Fruit fly (Drosophila melanogaster) whole organism, embryonic: ENCODE data around the gene CG12106.

Experiments
- Atf-2 ChIP-seq: fragments of 200-800 bp; sonication (Bioruptor generic); optimal IDR thresholded peaks from 2 replicates; lab custom pipeline; 2016; ENCODE audit warnings: missing biosample characterization, missing genetic modification characterization
- CG13624 ChIP-seq: fragments of 200-800 bp; sonication (Bioruptor generic); optimal IDR thresholded peaks from 2 replicates; lab custom pipeline; 2016; ENCODE audit warnings: missing biosample characterization, missing genetic modification characterization
- CG3995 ChIP-seq: fragments of 200-800 bp; sonication (Bioruptor generic); optimal IDR thresholded peaks from 3 replicates; lab custom pipeline; 2016; ENCODE audit warnings: missing biosample characterization, missing genetic modification characterization
- Gug ChIP-seq: fragments of 200-800 bp; sonication (Bioruptor generic); IDR thresholded peaks from 4 replicates; pipeline ENCODE4 v1.3.6; 2022; ENCODE audit warnings: missing biosample characterization, missing genetic modification characterization
- Hsf ChIP-seq: fragments of 200-800 bp; sonication (Bioruptor generic); optimal IDR thresholded peaks from 3 replicates; lab custom pipeline; 2016; ENCODE audit warnings: missing biosample characterization, missing genetic modification characterization
- Lpt ChIP-seq: fragments of >200 bp; optimal IDR thresholded peaks from 2 replicates; lab custom pipeline; 2018; ENCODE audit warnings: missing biosample characterization, missing genetic modification characterization
- Rfx ChIP-seq: fragments of 200-800 bp; sonication (Bioruptor generic); IDR thresholded peaks from 2 replicates; pipeline ENCODE4 v1.3.6; 2022; ENCODE audit warnings: missing biosample characterization, missing genetic modification characterization
- prd ChIP-seq, 3 experiments: fragments of >200 bp in 2 of 3; fragments of 200-800 bp in 1 of 3; sonication (Bioruptor generic) in 1 of 3; optimal IDR thresholded peaks in 2 of 3; IDR thresholded peaks in 1 of 3; 2 replicates in 2 of 3; 3 replicates in 1 of 3; pipeline versions ENCODE4 v1.3.6 to Lab custom; 2017 to 2022; ENCODE audit warnings: missing biosample characterization in 1 of 3, missing genetic modification characterization in 1 of 3
- sens ChIP-seq: fragments of 200-800 bp; sonication (Bioruptor generic); peaks from one replicate; lab custom pipeline; 2016; ENCODE audit warnings: missing biosample characterization, missing genetic modification characterization

DNA sequence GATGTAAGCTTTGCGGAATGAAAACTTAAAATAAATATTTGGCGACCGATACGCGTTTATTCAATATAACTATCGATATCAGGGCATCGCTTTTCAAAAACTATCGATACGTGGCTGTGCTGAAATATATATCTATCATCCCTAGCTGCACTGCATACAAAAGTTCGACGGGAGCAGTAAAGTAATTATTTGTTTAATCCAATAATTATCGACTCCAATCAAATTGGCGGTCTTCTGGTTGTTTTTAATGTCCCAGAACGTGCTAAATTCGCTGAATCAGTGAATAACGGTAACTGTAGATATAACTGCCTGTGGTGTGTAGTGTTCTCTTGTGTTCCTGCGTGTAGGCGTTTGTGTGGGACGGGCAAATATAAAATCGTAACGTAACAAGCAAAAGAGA is 30.6 kb upstream of the CG12106 start, which contains the start of gene mei-P26:
- TF ChIP-seq Hsf (GFP tag; lab: Kevin White, UChicago) (no peak), Gug (no peak), CG3995 (peak; percentile 51), Atf-2 (GFP tag; lab: Kevin White, UChicago) (no peak), Rfx (GFP tag; lab: Robert Waterston, UW) (no peak), prd (optimal IDR thresholded peaks at IDR 0.05; lab: Kevin White, UChicago) (no peak), prd (GFP tag; IDR thresholded peaks at IDR 0.05; lab: Robert Waterston, UW) (no peak), CG13624 (GFP tag; lab: Kevin White, UChicago) (no peak), Lpt (GFP tag; lab: Kevin White, UChicago) (no peak), sens (no peak)
